Worm (Caenorhabditis elegans) whole organism, mixed stage, embryonic: ENCODE data around the gene mrps-34.

ENCODE experiments used
- ces-1 ChIP-seq: fragments of 150-350 bp; optimal IDR thresholded peaks from 2 replicates; lab custom pipeline; 2014; ENCODE audit warnings: missing biosample characterization, missing genetic modification reagents, missing genetic modification characterization
- elt-1 ChIP-seq: sonication (generic microtip); optimal IDR thresholded peaks from 2 replicates; lab custom pipeline; 2017; ENCODE audit warnings: missing genetic modification characterization, mild to moderate bottlenecking, missing compliant biosample characterization, antibody characterized with exemption, moderate library complexity, borderline replicate concordance; ENCODE audit not compliant: insufficient read depth
- mep-1 ChIP-seq: fragments of 150-350 bp; optimal IDR thresholded peaks from 2 replicates; lab custom pipeline; 2017; ENCODE audit warnings: missing biosample characterization, missing genetic modification reagents, missing genetic modification characterization, inconsistent platforms
- nhr-12 ChIP-seq: fragments of 150-350 bp; optimal IDR thresholded peaks from 2 replicates; lab custom pipeline; 2014; ENCODE audit warnings: missing biosample characterization, missing genetic modification characterization
- nhr-237 ChIP-seq: fragments of 150-350 bp; optimal IDR thresholded peaks from 2 replicates; lab custom pipeline; 2014; ENCODE audit warnings: missing biosample characterization, missing genetic modification characterization
- nhr-76 ChIP-seq: sonication (generic microtip); optimal IDR thresholded peaks from 2 replicates; lab custom pipeline; 2017; ENCODE audit warnings: missing biosample characterization, missing genetic modification characterization
- pha-4 ChIP-seq: fragments of 150-350 bp; optimal IDR thresholded peaks from 2 replicates; lab custom pipeline; 2018; ENCODE audit warnings: missing biosample characterization, missing genetic modification reagents, missing genetic modification characterization
- snpc-4 ChIP-seq: fragments of 150-350 bp; optimal IDR thresholded peaks from 2 replicates; lab custom pipeline; 2014; ENCODE audit warnings: missing biosample characterization, missing genetic modification characterization
- unc-120 ChIP-seq: sonication (generic microtip); optimal IDR thresholded peaks from 2 replicates; lab custom pipeline; 2017; ENCODE audit warnings: missing genetic modification characterization, missing compliant biosample characterization; ENCODE audit not compliant: poor library complexity, severe bottlenecking
- ztf-11 ChIP-seq: fragments of 150-350 bp; optimal IDR thresholded peaks from 2 replicates; lab custom pipeline; 2014; ENCODE audit warnings: missing biosample characterization, missing genetic modification characterization

DNA sequence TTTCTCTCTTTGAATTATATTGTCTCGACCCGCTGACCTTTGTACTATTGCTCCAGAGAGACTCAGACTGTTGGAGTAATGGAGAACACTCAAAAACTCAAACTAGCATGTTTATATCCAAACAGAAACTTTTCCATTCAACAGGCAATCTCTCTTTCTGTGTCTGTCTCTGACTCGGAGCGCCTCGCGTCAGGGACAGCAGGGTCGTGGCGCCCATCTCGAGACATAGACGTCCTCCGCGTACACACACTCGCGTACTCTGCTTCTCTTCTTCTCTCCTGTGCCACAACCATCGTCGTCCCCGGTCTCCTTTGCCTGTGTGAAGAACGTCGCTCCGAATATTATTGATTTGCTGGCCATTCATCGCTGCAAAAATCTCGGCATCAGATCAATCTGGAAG, 9.7 kb upstream of the mrps-34 start:
- TF ChIP-seq mep-1 (tag; lab: Kevin White, UChicago) (no peak), pha-4 (tag; lab: Kevin White, UChicago) (peak; percentile 33), nhr-12 (tag; lab: Kevin White, UChicago) (no peak), unc-120 (tag; lab: Kevin White, UChicago) (no peak), ces-1 (no peak), snpc-4 (tag; lab: Kevin White, UChicago) (no peak), elt-1 (tag; lab: Kevin White, UChicago) (no peak), nhr-237 (tag; lab: Kevin White, UChicago) (no peak), ztf-11 (tag; lab: Kevin White, UChicago) (no peak), nhr-76 (tag; lab: Kevin White, UChicago) (no peak)
